Fruit fly (Drosophila melanogaster) whole organism, embryonic: ENCODE data around the gene PsGEF.

Experiments used
- Asciz ChIP-seq: fragments of 200-800 bp; sonication (Bioruptor generic); optimal IDR thresholded peaks from 2 replicates; lab custom pipeline; 2017; ENCODE audit warnings: missing biosample characterization, mild to moderate bottlenecking, missing genetic modification characterization, missing genetic modification reagents
- Atf6 ChIP-seq: fragments of 200-800 bp; sonication (Bioruptor generic); IDR thresholded peaks from 2 replicates; pipeline ENCODE4 v1.3.6; 2022; ENCODE audit warnings: missing biosample characterization, missing genetic modification characterization
- BtbVII ChIP-seq: fragments of 200-800 bp; sonication (Bioruptor generic); optimal IDR thresholded peaks from 3 replicates; lab custom pipeline; 2017; ENCODE audit warnings: missing biosample characterization, mild to moderate bottlenecking, missing genetic modification characterization
- CG10209 ChIP-seq: fragments of 200-800 bp; sonication (Bioruptor generic); optimal IDR thresholded peaks from 3 replicates; lab custom pipeline; 2017; ENCODE audit warnings: missing biosample characterization, mild to moderate bottlenecking, missing genetic modification characterization, missing genetic modification reagents
- CG12071 ChIP-seq: fragments of 200-800 bp; sonication (Bioruptor generic); optimal IDR thresholded peaks from 3 replicates; lab custom pipeline; 2018; ENCODE audit warnings: missing biosample characterization, mild to moderate bottlenecking, missing genetic modification characterization
- CG12236 ChIP-seq: fragments of 200-800 bp; sonication (Bioruptor generic); optimal IDR thresholded peaks from 2 replicates; lab custom pipeline; 2016; ENCODE audit warnings: missing biosample characterization, missing genetic modification characterization
- CG14965 ChIP-seq: fragments of 200-800 bp; sonication (Bioruptor generic); optimal IDR thresholded peaks from 2 replicates; lab custom pipeline; 2016; ENCODE audit warnings: missing biosample characterization, missing genetic modification characterization, borderline replicate concordance
- CG15601 ChIP-seq: fragments of 200-800 bp; sonication (Bioruptor generic); optimal IDR thresholded peaks from 3 replicates; lab custom pipeline; 2019; ENCODE audit warnings: missing biosample characterization, mild to moderate bottlenecking, missing genetic modification characterization, moderate library complexity
- CG17186 ChIP-seq: fragments of 200-800 bp; sonication (Bioruptor generic); optimal IDR thresholded peaks from 3 replicates; lab custom pipeline; 2017; ENCODE audit warnings: missing biosample characterization, missing genetic modification reagents, missing genetic modification characterization
- CG17361 ChIP-seq: fragments of 200-800 bp; sonication (Bioruptor generic); IDR thresholded peaks from 3 replicates; pipeline ENCODE4 v1.3.6; 2022; ENCODE audit warnings: missing biosample characterization, missing genetic modification characterization
- CG18262 ChIP-seq: fragments of 200-800 bp; optimal IDR thresholded peaks from 3 replicates; lab custom pipeline; 2019; ENCODE audit warnings: missing biosample characterization, mild to moderate bottlenecking, missing genetic modification characterization, moderate library complexity
- CG18599 ChIP-seq: fragments of 200-800 bp; sonication (Bioruptor generic); optimal IDR thresholded peaks from 3 replicates; lab custom pipeline; 2017; ENCODE audit warnings: missing biosample characterization, missing genetic modification characterization, mild to moderate bottlenecking, moderate library complexity, missing genetic modification reagents
- CG18619 ChIP-seq: fragments of 200-800 bp; sonication (Bioruptor generic); optimal IDR thresholded peaks from 3 replicates; lab custom pipeline; 2017; ENCODE audit warnings: missing biosample characterization, mild to moderate bottlenecking, missing genetic modification characterization
- CG18764 ChIP-seq: fragments of 200-800 bp; sonication (Bioruptor generic); optimal IDR thresholded peaks from 3 replicates; lab custom pipeline; 2016; ENCODE audit warnings: missing biosample characterization, missing genetic modification characterization
- CG2116 ChIP-seq: fragments of 200-800 bp; sonication (Bioruptor generic); optimal IDR thresholded peaks from 3 replicates; lab custom pipeline; 2018; ENCODE audit warnings: missing biosample characterization, mild to moderate bottlenecking, missing genetic modification characterization
- CG33557 ChIP-seq: fragments of 200-800 bp; sonication (Bioruptor generic); optimal IDR thresholded peaks from 2 replicates; lab custom pipeline; 2019; ENCODE audit warnings: missing biosample characterization, mild to moderate bottlenecking, missing genetic modification characterization, moderate library complexity
- CG34376 ChIP-seq: fragments of 200-800 bp; sonication (Bioruptor generic); optimal IDR thresholded peaks from 2 replicates; lab custom pipeline; 2018; ENCODE audit warnings: missing biosample characterization, mild to moderate bottlenecking, missing genetic modification characterization
- CG4360 ChIP-seq: fragments of 200-800 bp; sonication (Bioruptor generic); IDR thresholded peaks from 2 replicates; pipeline ENCODE4 v1.3.6; 2022; ENCODE audit warnings: missing biosample characterization, missing genetic modification characterization
- CG6175 ChIP-seq: fragments of 200-800 bp; sonication (Bioruptor generic); IDR thresholded peaks from 3 replicates; pipeline ENCODE4 v1.3.6; 2022; ENCODE audit warnings: missing biosample characterization, missing genetic modification characterization
- CG7839 ChIP-seq: fragments of 200-800 bp; sonication (Bioruptor generic); optimal IDR thresholded peaks from 3 replicates; lab custom pipeline; 2018; ENCODE audit warnings: missing biosample characterization, mild to moderate bottlenecking, missing genetic modification characterization, moderate library complexity
- CG8388 ChIP-seq: fragments of 200-800 bp; sonication (Bioruptor generic); optimal IDR thresholded peaks from 2 replicates; lab custom pipeline; 2019; ENCODE audit warnings: missing biosample characterization, mild to moderate bottlenecking, missing genetic modification characterization, moderate library complexity
- CG9609 ChIP-seq: fragments of 200-800 bp; sonication (Bioruptor generic); optimal IDR thresholded peaks from 3 replicates; lab custom pipeline; 2016; ENCODE audit warnings: missing biosample characterization, missing genetic modification characterization
- D19A ChIP-seq: fragments of 200-800 bp; optimal IDR thresholded peaks from 3 replicates; lab custom pipeline; 2019; ENCODE audit warnings: missing biosample characterization, mild to moderate bottlenecking, missing genetic modification characterization, moderate library complexity
- Doc2 ChIP-seq: fragments of 200-800 bp; sonication (Bioruptor generic); IDR thresholded peaks from 2 replicates; pipeline ENCODE4 v1.3.6; 2022; ENCODE audit warnings: missing biosample characterization, missing genetic modification characterization
- Hmr ChIP-seq: fragments of 200-800 bp; sonication (Bioruptor generic); optimal IDR thresholded peaks from 3 replicates; lab custom pipeline; 2017; ENCODE audit warnings: mild to moderate bottlenecking, missing biosample characterization, missing genetic modification reagents, missing genetic modification characterization
- Kr ChIP-seq: fragments of 200-800 bp; sonication (Bioruptor generic); optimal IDR thresholded peaks from 2 replicates; lab custom pipeline; 2017; ENCODE audit warnings: missing biosample characterization, mild to moderate bottlenecking, missing genetic modification characterization
- Lhr ChIP-seq: fragments of 200-800 bp; sonication (Bioruptor generic); optimal IDR thresholded peaks from 3 replicates; lab custom pipeline; 2017; ENCODE audit warnings: mild to moderate bottlenecking, missing biosample characterization, missing genetic modification reagents, missing genetic modification characterization
- NfI ChIP-seq: fragments of 200-800 bp; sonication (Bioruptor generic); optimal IDR thresholded peaks from 3 replicates; lab custom pipeline; 2018; ENCODE audit warnings: missing biosample characterization, mild to moderate bottlenecking, missing genetic modification characterization, moderate library complexity
- Side ChIP-seq: fragments of 200-800 bp; sonication (Bioruptor generic); optimal IDR thresholded peaks from 2 replicates; lab custom pipeline; 2016; ENCODE audit warnings: missing biosample characterization, missing genetic modification characterization
- Taf1 ChIP-seq: fragments of 200-800 bp; sonication (Bioruptor generic); IDR thresholded peaks from 2 replicates; pipeline ENCODE4 v1.3.6; 2022; ENCODE audit warnings: missing biosample characterization, missing genetic modification characterization
- Xbp1 ChIP-seq: fragments of 200-800 bp; sonication (Bioruptor generic); optimal IDR thresholded peaks from 3 replicates; lab custom pipeline; 2016; ENCODE audit warnings: missing biosample characterization, mild to moderate bottlenecking, missing genetic modification characterization
- Xrp1 ChIP-seq: fragments of 200-800 bp; sonication (Bioruptor generic); IDR thresholded peaks from 2 replicates; pipeline ENCODE4 v1.3.6; 2022; ENCODE audit warnings: missing biosample characterization, missing genetic modification characterization
- amos ChIP-seq: fragments of 200-800 bp; sonication (Bioruptor generic); IDR thresholded peaks from 2 replicates; pipeline ENCODE4 v1.3.6; 2022; ENCODE audit warnings: missing biosample characterization, missing genetic modification characterization; ENCODE audit not compliant: partially characterized antibody
- ase ChIP-seq: fragments of 200-800 bp; sonication (Bioruptor generic); IDR thresholded peaks from 3 replicates; pipeline ENCODE4 v1.3.6; 2022; ENCODE audit warnings: missing biosample characterization, missing genetic modification characterization
- ash1 ChIP-seq: fragments of 200-800 bp; sonication (Bioruptor generic); optimal IDR thresholded peaks from 2 replicates; lab custom pipeline; 2018; ENCODE audit warnings: missing biosample characterization, mild to moderate bottlenecking, missing genetic modification characterization
- ems ChIP-seq: fragments of 200-800 bp; sonication (Bioruptor generic); optimal IDR thresholded peaks from 3 replicates; lab custom pipeline; 2016; ENCODE audit warnings: missing biosample characterization, missing genetic modification characterization
- jigr1 ChIP-seq: fragments of 200-800 bp; sonication (Bioruptor generic); IDR thresholded peaks from 3 replicates; pipeline ENCODE4 v1.3.6; 2022; ENCODE audit warnings: missing biosample characterization, missing genetic modification characterization
- lmd ChIP-seq: fragments of 200-800 bp; sonication (Bioruptor generic); IDR thresholded peaks from 2 replicates; pipeline ENCODE4 v1.3.6; 2022; ENCODE audit warnings: missing biosample characterization, missing genetic modification characterization
- mam ChIP-seq: fragments of 200-800 bp; sonication (Bioruptor generic); optimal IDR thresholded peaks from 3 replicates; lab custom pipeline; 2016; ENCODE audit warnings: missing biosample characterization, missing genetic modification characterization
- onecut ChIP-seq: fragments of 200-800 bp; sonication (Bioruptor generic); IDR thresholded peaks from 2 replicates; pipeline ENCODE4 v1.3.6; 2022; ENCODE audit warnings: missing biosample characterization, missing genetic modification characterization
- otp ChIP-seq: fragments of 200-800 bp; sonication (Bioruptor generic); IDR thresholded peaks from 3 replicates; pipeline ENCODE4, ENCODE4 v1.3.6; 2022; ENCODE audit warnings: missing biosample characterization, missing genetic modification characterization
- pfk ChIP-seq: fragments of 200-800 bp; sonication (Bioruptor generic); optimal IDR thresholded peaks from 2 replicates; lab custom pipeline; 2018; ENCODE audit warnings: missing biosample characterization, mild to moderate bottlenecking, missing genetic modification characterization, moderate library complexity
- phol ChIP-seq: fragments of 200-800 bp; sonication (Bioruptor generic); optimal IDR thresholded peaks from 3 replicates; lab custom pipeline; 2018; ENCODE audit warnings: missing biosample characterization, mild to moderate bottlenecking, missing genetic modification characterization, moderate library complexity
- ranshi ChIP-seq: fragments of 200-800 bp; sonication (Bioruptor generic); IDR thresholded peaks from 2 replicates; pipeline ENCODE4 v1.3.6; 2022; ENCODE audit warnings: missing biosample characterization, missing genetic modification characterization
- sc ChIP-seq, 3 experiments: fragments of >200 bp in 2 of 3; fragments of 200-800 bp in 1 of 3; sonication (Bioruptor generic) in 1 of 3; optimal IDR thresholded peaks; 2 replicates in 2 of 3; 3 replicates in 1 of 3; lab custom pipeline; 2017; ENCODE audit warnings: mild to moderate bottlenecking in 1 of 3, missing biosample characterization in 1 of 3, missing genetic modification characterization in 1 of 3, missing genetic modification reagents in 1 of 3
- slp2 ChIP-seq: fragments of 200-800 bp; sonication (Bioruptor generic); optimal IDR thresholded peaks from 2 replicates; lab custom pipeline; 2016; ENCODE audit warnings: missing biosample characterization, missing genetic modification characterization
- wor ChIP-seq: fragments of 200-800 bp; sonication (Bioruptor generic); IDR thresholded peaks from 2 replicates; pipeline ENCODE4 v1.3.6; 2022; ENCODE audit warnings: missing biosample characterization, missing genetic modification characterization
- yki ChIP-seq: fragments of >200 bp; optimal IDR thresholded peaks from 3 replicates; lab custom pipeline; 2018
- zen2 ChIP-seq: fragments of 200-800 bp; sonication (Bioruptor generic); IDR thresholded peaks from 3 replicates; pipeline ENCODE4 v1.3.6; 2022; ENCODE audit warnings: missing biosample characterization, missing genetic modification characterization; ENCODE audit not compliant: partially characterized antibody

Gene PsGEF

dm6 chrX:2321900-2322555 lies 65.4 kb downstream of the PsGEF start (continued):
- TF ChIP-seq Hmr (GFP tag; lab: Kevin White, UChicago), result peak; percentile 71
- no peak for TF ChIP-seq CG33557 (GFP tag; lab: Kevin White, UChicago)
- no peak for TF ChIP-seq amos (GFP tag; lab: Robert Waterston, UW)
- peak; percentile 16 for TF ChIP-seq Side
- peak; percentile 55; the same call in 1 of the 2 replicates for TF ChIP-seq ranshi (GFP tag; lab: Robert Waterston, UW)
- TF ChIP-seq Xrp1 (GFP tag; lab: Robert Waterston, UW), result peak; percentile 56
- no peak for TF ChIP-seq Taf1 (GFP tag; lab: Robert Waterston, UW)
- peak; percentile 64 for TF ChIP-seq Xbp1 (GFP tag; lab: Kevin White, UChicago)
- TF ChIP-seq CG2116 (GFP tag; lab: Kevin White, UChicago), result no peak
- no peak for TF ChIP-seq CG18764
- no peak for TF ChIP-seq CG8388
- peak; percentile 61 for TF ChIP-seq CG7839 (tag; lab: Kevin White, UChicago)
- TF ChIP-seq ase, result peak; percentile 34; the same call in 1 of the 3 replicates
- no peak for TF ChIP-seq CG6175
- TF ChIP-seq CG18619 (GFP tag; lab: Kevin White, UChicago), result peak; percentile 36
- TF ChIP-seq CG34376 (GFP tag; lab: Kevin White, UChicago), result no peak
- no peak for TF ChIP-seq slp2 (GFP tag; lab: Kevin White, UChicago)
- TF ChIP-seq CG17186 (GFP tag; lab: Kevin White, UChicago), result no peak
- 0 out of 2 replicates have a peak, but pooled peaks have one; percentile 31 for TF ChIP-seq CG4360 (GFP tag; lab: Robert Waterston, UW)
- no peak for TF ChIP-seq BtbVII (GFP tag; lab: Kevin White, UChicago)
- TF ChIP-seq Doc2 (GFP tag; lab: Robert Waterston, UW), result no peak
- TF ChIP-seq CG12236 (GFP tag; lab: Kevin White, UChicago), result no peak
- TF ChIP-seq CG14965, result no peak
- TF ChIP-seq phol (tag; lab: Kevin White, UChicago), result peak; percentile 23
- no peak for TF ChIP-seq jigr1
- no peak for TF ChIP-seq CG15601 (tag; lab: Kevin White, UChicago)
- no peak for TF ChIP-seq CG12071 (GFP tag; lab: Kevin White, UChicago)
- TF ChIP-seq Asciz (GFP tag; lab: Kevin White, UChicago), result no peak
- no peak for TF ChIP-seq sc (optimal IDR thresholded peaks at IDR 0.05; lab: Kevin White, UChicago)
- TF ChIP-seq sc (GFP tag; optimal IDR thresholded peaks at IDR 0.05; lab: Kevin White, UChicago), result no peak
- TF ChIP-seq ash1, result no peak
- no peak for TF ChIP-seq Lhr (GFP tag; lab: Kevin White, UChicago)
- no peak for TF ChIP-seq D19A (tag; lab: Kevin White, UChicago)
- TF ChIP-seq CG10209, result peak; percentile 22
- peak; percentile 49 for TF ChIP-seq NfI (GFP tag; lab: Kevin White, UChicago)
- 0 out of 3 replicates have a peak, but pooled peaks have one; percentile 12 for TF ChIP-seq CG17361 (GFP tag; lab: Robert Waterston, UW)
- peak; percentile 51 for TF ChIP-seq wor (GFP tag; lab: Robert Waterston, UW)
- TF ChIP-seq CG18262 (tag; lab: Kevin White, UChicago), result peak; percentile 44
- TF ChIP-seq otp (GFP tag; lab: Robert Waterston, UW), result 0 out of 3 replicates have a peak, but pooled peaks have one; percentile 42
- TF ChIP-seq Kr (GFP tag; lab: Kevin White, UChicago), result peak; percentile 32
- peak; percentile 73 for TF ChIP-seq CG18599 (GFP tag; lab: Kevin White, UChicago)
- peak; percentile 39 for TF ChIP-seq mam (GFP tag; lab: Kevin White, UChicago)
- no peak for TF ChIP-seq onecut (GFP tag; lab: Robert Waterston, UW)
- TF ChIP-seq pfk (GFP tag; lab: Kevin White, UChicago), result no peak
- TF ChIP-seq yki (lab: Kevin White, UChicago), result no peak
- peak; percentile 45; the same call in 1 of the 2 replicates for TF ChIP-seq Atf6 (GFP tag; lab: Robert Waterston, UW)
- TF ChIP-seq ems, result no peak
- TF ChIP-seq zen2 (GFP tag; lab: Robert Waterston, UW), result no peak
- peak; percentile 67 for TF ChIP-seq lmd
- TF ChIP-seq CG9609 (GFP tag; lab: Kevin White, UChicago), result peak; percentile 60
